Worm (Caenorhabditis elegans): ENCODE data around the gene F17E9.15.
A peak's percentile ranks its signal among the peaks of the same experiment; 100 is the strongest.

The F17E9.15 gene

DNA sequence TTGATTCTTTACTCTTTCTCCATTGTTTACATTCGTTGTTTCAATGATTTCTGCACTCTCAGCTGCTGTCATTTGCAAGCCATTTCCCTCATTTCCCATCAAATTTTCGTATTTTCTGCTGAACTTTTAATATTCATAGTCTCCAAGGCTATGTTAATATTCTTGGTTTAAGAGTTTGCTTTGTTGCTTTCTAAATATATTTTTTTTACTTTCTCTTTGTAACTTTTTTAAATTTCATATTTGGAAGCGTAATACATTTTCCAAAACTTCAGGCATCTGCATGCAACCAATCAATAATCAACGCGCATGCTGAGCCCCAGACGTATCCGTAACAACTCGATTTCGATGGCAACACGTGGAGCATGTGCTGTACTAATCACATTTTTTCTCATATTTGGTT is 13.6 kb downstream of the F17E9.15 start, which contains the start of gene sqv-1:
sqv-1 (plus strand) TSS at position 301 of the 400 bp plus-strand sequence.
- no peak for TF ChIP-seq pag-3 (tag; optimal IDR thresholded peaks at IDR 0.05; ENCODE audit: borderline replicate concordance, insufficient read depth)
- TF ChIP-seq efl-1 (optimal IDR thresholded peaks at IDR 0.05) = no peak
- TF ChIP-seq efl-1 (GFP tag; optimal IDR thresholded peaks at IDR 0.05 in 1 of 2) = no peak
- no peak for TF ChIP-seq sox-4 (tag; optimal IDR thresholded peaks at IDR 0.05)
- TF ChIP-seq ceh-8 (GFP tag; optimal IDR thresholded peaks at IDR 0.05) = no peak
- no peak for TF ChIP-seq fos-1 (tag; optimal IDR thresholded peaks at IDR 0.05)
- no peak for TF ChIP-seq unc-86 (tag; optimal IDR thresholded peaks at IDR 0.05)
- TF ChIP-seq ces-1 (GFP tag; optimal IDR thresholded peaks at IDR 0.05) = no peak
- no peak for TF ChIP-seq irx-1 (tag; optimal IDR thresholded peaks at IDR 0.05)
- no peak for TF ChIP-seq lin-13 (GFP tag; optimal IDR thresholded peaks at IDR 0.05)
- TF ChIP-seq rnt-1 (tag; optimal IDR thresholded peaks at IDR 0.05) = no peak
- TF ChIP-seq egl-27 (tag; optimal IDR thresholded peaks at IDR 0.05) = no peak
- no peak for TF ChIP-seq nhr-71 (tag; optimal IDR thresholded peaks at IDR 0.05)
- TF ChIP-seq ztf-4 (tag; optimal IDR thresholded peaks at IDR 0.05) = no peak
- TF ChIP-seq ceh-90 (tag; optimal IDR thresholded peaks at IDR 0.05) = no peak

- TF ChIP-seq mef-2 (tag; optimal IDR thresholded peaks at IDR 0.05) (no peak), Y116A8C.19 (tag; optimal IDR thresholded peaks at IDR 0.05; ENCODE audit: borderline replicate concordance) (no peak), lin-14 (GFP tag; optimal IDR thresholded peaks at IDR 0.05) (no peak), nhr-47 (tag; optimal IDR thresholded peaks at IDR 0.05) (no peak), nhr-12 (tag; optimal IDR thresholded peaks at IDR 0.05) (no peak), ztf-11 (tag; optimal IDR thresholded peaks at IDR 0.05) (no peak)
Measured at ce11 chrIV:8363163-8363562, 15.9 kb downstream of the F17E9.15 start, which contains the start of gene D2096.12. D2096.12 (plus strand) TSS chrIV:8363463.

ce11 chrIV:8366295-8366694 is 19.1 kb downstream of the F17E9.15 start, which contains the start of gene aagr-1:
aagr-1 (plus strand) TSS chrIV:8366521.
- TF ChIP-seq rnt-1 (tag; optimal IDR thresholded peaks at IDR 0.05) (no peak), lsy-2 (tag; optimal IDR thresholded peaks at IDR 0.05) (no peak), nhr-90 (tag; optimal IDR thresholded peaks at IDR 0.05; ENCODE audit: poor library complexity) (no peak), unc-130 (tag; optimal IDR thresholded peaks at IDR 0.05) (no peak), xbp-1 (tag; optimal IDR thresholded peaks at IDR 0.05) (no peak), pag-3 (tag; optimal IDR thresholded peaks at IDR 0.05; ENCODE audit: borderline replicate concordance, insufficient read depth) (no peak), nhr-71 (tag; optimal IDR thresholded peaks at IDR 0.05) (no peak), nhr-84 (tag; optimal IDR thresholded peaks at IDR 0.05) (no peak), lin-35 (GFP tag; optimal IDR thresholded peaks at IDR 0.05) (peak in 1 of 2 experiments; percentile 5), elt-2 (tag; optimal IDR thresholded peaks at IDR 0.05) (peak; percentile 67), sox-4 (tag; optimal IDR thresholded peaks at IDR 0.05) (no peak), grh-1 (GFP tag; IDR thresholded peaks at IDR 0.05) (no peak), lin-13 (GFP tag; optimal IDR thresholded peaks at IDR 0.05) (no peak)

DNA sequence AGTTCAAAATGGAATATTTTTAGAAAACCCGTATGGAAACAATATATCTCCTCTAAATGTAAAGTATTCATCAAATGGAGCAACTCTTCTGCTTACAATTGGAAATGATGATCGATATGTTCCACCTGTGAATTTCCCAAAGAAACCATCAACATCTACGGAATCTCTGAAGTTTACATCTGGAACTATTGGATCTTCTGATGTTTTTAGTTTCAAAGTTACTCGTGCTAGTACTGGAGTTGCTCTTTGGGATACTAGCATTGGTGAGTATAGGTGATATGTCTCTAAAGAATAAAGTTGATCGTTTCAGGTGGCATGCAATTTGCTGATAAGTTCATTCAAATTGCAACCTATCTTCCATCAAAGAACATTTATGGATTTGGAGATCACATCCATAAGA is 20.7 kb downstream of the F17E9.15 start:
- TF ChIP-seq F16B12.6 (tag; optimal IDR thresholded peaks at IDR 0.05) (no peak), ceh-88 (GFP tag; IDR thresholded peaks at IDR 0.05) (no peak), ama-1 (optimal IDR thresholded peaks at IDR 0.05) (no peak), swsn-7 (tag; optimal IDR thresholded peaks at IDR 0.05) (no peak)

DNA sequence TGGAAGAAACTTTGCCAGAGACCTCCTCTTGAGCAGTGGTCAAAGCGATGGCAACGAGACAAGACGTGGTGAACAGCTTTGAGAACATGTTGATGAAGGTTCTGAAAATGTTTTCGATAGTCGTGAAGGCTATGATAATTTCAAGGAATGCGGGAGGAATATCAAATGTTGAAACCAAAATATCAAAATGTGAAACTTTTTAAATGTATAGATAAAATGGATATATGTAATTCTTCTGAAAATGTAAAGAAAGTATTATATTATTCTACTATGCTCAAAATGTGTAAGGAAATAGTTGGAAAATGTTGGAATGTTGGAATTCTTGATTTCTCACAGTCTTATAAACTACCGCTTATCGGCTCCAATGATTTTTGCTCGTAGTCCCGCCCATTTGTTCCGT is 21.9 kb downstream of the F17E9.15 start, which contains the start of gene D2096.6:
D2096.6 (minus strand) TSS at position 101 of the 400 bp plus-strand sequence.
- TF ChIP-seq sptf-1 (tag; optimal IDR thresholded peaks at IDR 0.05) = no peak
- TF ChIP-seq nhr-90 (tag; optimal IDR thresholded peaks at IDR 0.05; ENCODE audit: poor library complexity) = no peak
- TF ChIP-seq ama-1 (optimal IDR thresholded peaks at IDR 0.05) = no peak
- TF ChIP-seq isw-1 (GFP tag; IDR thresholded peaks at IDR 0.05) = no peak

All from whole organism, L1 larva.